Worm (Caenorhabditis elegans): Measurements from ENCODE around the gene brc-1.
"Not testable (repeated sequence)": the region's sequence is repeated elsewhere in the genome, so short reads cannot be mapped to it uniquely, and the experiment has no call there.

Gene brc-1

DNA sequence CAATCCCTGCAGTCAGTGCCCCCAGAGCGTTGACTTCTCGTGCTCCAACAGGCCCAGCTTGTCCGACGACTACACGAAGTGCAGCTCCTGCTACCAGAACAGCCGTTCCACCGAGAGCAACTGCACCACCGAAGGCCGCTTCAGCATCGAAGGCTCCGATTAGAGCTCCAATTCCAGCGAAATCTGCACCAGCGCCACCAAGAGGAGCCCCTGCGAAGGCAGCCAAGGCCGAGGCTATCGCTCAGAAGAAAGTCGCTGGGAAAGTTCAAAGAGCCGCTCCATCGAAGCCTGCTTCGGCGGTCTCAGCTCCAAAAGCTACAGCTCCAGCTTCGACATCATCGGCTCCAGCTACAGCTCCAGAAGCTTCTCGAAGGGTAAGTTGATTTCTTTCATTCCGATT is 17.1 kb downstream of the brc-1 start:
- TF ChIP-seq egrh-3 (GFP tag; IDR thresholded peaks at IDR 0.05), result peak; percentile 83
- TF ChIP-seq Y53G8AR.9 (GFP tag; conservative IDR thresholded peaks at IDR 0.05), result peak; percentile 25; the same call in 1 of the 2 replicates

- TF ChIP-seq madf-3 (GFP tag; IDR thresholded peaks at IDR 0.05) (0 out of 2 replicates have a peak, but pooled peaks have one; percentile 69), madf-6 (GFP tag; IDR thresholded peaks at IDR 0.05) (peak; percentile 53), hsf-1 (GFP tag; IDR thresholded peaks at IDR 0.05) (peak; percentile 19; the same call in 1 of the 2 replicates), egl-44 (GFP tag; IDR thresholded peaks at IDR 0.05) (0 out of 2 replicates have a peak, but pooled peaks have one; percentile 10), lin-26 (GFP tag; IDR thresholded peaks at IDR 0.05) (peak; percentile 6; the same call in 1 of the 2 replicates), Y95B8A.8 (GFP tag; IDR thresholded peaks at IDR 0.05) (0 out of 2 replicates have a peak, but pooled peaks have one; percentile 6)
These were observed 17.6 kb downstream of the brc-1 start for ce11 chrIII:3845185-3845584.

ce11 chrIII:3844746-3845145 is 18.0 kb downstream of the brc-1 start, which contains the start of gene maph-1.3:
TSS of gene maph-1.3 (plus strand) at chrIII:3844893.
- 0 out of 2 replicates have a peak, but pooled peaks have one; percentile 30 for TF ChIP-seq aptf-3 (GFP tag; IDR thresholded peaks at IDR 0.05)
- peak; percentile 16; the same call in 1 of the 2 replicates for TF ChIP-seq F33H1.4 (GFP tag; IDR thresholded peaks at IDR 0.05)
- TF ChIP-seq B0019.2 (GFP tag; conservative IDR thresholded peaks at IDR 0.05), result peak; percentile 41; the same call in 1 of the 2 replicates
- peak; percentile 68 for TF ChIP-seq lin-26 (GFP tag; IDR thresholded peaks at IDR 0.05)
- TF ChIP-seq ceh-58 (GFP tag; IDR thresholded peaks at IDR 0.05), result 0 out of 2 replicates have a peak, but pooled peaks have one; percentile 33
- 0 out of 2 replicates have a peak, but pooled peaks have one; percentile 36 for TF ChIP-seq pbrm-1 (GFP tag; IDR thresholded peaks at IDR 0.05)
- peak; percentile 33 for TF ChIP-seq D2030.7 (GFP tag; IDR thresholded peaks at IDR 0.05)
- TF ChIP-seq C17E4.6 (GFP tag; IDR thresholded peaks at IDR 0.05), result 0 out of 2 replicates have a peak, but pooled peaks have one; percentile 16
- TF ChIP-seq ztf-25 (GFP tag; IDR thresholded peaks at IDR 0.05), result peak; percentile 38; the same call in 1 of the 2 replicates
- peak; percentile 78 for TF ChIP-seq hsf-1 (GFP tag; IDR thresholded peaks at IDR 0.05)
- peak; percentile 10; the same call in 1 of the 2 replicates for TF ChIP-seq attf-6 (GFP tag; IDR thresholded peaks at IDR 0.05)
- TF ChIP-seq madf-6 (GFP tag; IDR thresholded peaks at IDR 0.05), result peak; percentile 65
- TF ChIP-seq madf-3 (GFP tag; IDR thresholded peaks at IDR 0.05), result peak; percentile 61; the same call in 1 of the 2 replicates
- TF ChIP-seq cebp-1 (GFP tag; IDR thresholded peaks at IDR 0.05), result not testable (repeated sequence)
- peak; percentile 12 for TF ChIP-seq cebp-1 (tag; optimal IDR thresholded peaks at IDR 0.05)
- TF ChIP-seq ceh-40 (GFP tag; IDR thresholded peaks at IDR 0.05), result peak; percentile 77
- 0 out of 2 replicates have a peak, but pooled peaks have one; percentile 6 for TF ChIP-seq dox-1 (GFP tag; IDR thresholded peaks at IDR 0.05)
- TF ChIP-seq Y79H2A.3 (GFP tag; conservative IDR thresholded peaks at IDR 0.05), result peak; percentile 98
- peak; percentile 85; the same call in 1 of the 2 replicates for TF ChIP-seq Y95B8A.8 (GFP tag; IDR thresholded peaks at IDR 0.05)

DNA sequence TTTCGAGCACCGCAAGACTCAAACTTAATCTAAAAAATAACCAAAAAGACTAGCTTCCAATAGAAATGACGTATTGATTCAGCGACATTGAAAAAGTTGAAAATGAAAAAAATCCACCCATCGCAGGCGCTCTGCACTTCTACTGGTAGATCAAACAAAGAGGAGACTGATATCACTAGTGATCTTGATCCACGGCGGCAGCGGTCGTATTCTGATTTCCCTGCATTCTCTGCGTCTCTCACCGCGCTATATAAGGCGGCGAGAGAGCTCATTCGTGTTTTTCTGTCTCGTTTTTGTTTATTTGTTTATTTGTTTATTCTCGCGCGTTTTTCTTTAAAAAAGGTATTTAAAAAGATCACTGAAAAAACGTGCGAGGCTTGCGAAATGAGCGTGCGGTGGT is 18.6 kb downstream of the brc-1 start:
- TF ChIP-seq madf-8 (GFP tag; conservative IDR thresholded peaks at IDR 0.05), result peak; percentile 87
- peak; percentile 81 for TF ChIP-seq Y53G8AR.9 (GFP tag; conservative IDR thresholded peaks at IDR 0.05)
- TF ChIP-seq ceh-91 (GFP tag; IDR thresholded peaks at IDR 0.05), result peak; percentile 84
- TF ChIP-seq pbrm-1 (GFP tag; IDR thresholded peaks at IDR 0.05), result peak; percentile 42; the same call in 1 of the 2 replicates
- peak; percentile 42; the same call in 1 of the 2 replicates for TF ChIP-seq hmg-1.2 (GFP tag; IDR thresholded peaks at IDR 0.05)
- TF ChIP-seq D2030.7 (GFP tag; IDR thresholded peaks at IDR 0.05), result peak; percentile 81
- TF ChIP-seq madf-3 (GFP tag; IDR thresholded peaks at IDR 0.05), result peak; percentile 85
- TF ChIP-seq C17E4.6 (GFP tag; IDR thresholded peaks at IDR 0.05), result peak; percentile 66; the same call in 1 of the 2 replicates
- peak; percentile 27; the same call in 1 of the 2 replicates for TF ChIP-seq mcd-1 (GFP tag; IDR thresholded peaks at IDR 0.05)
- TF ChIP-seq Y95B8A.8 (GFP tag; IDR thresholded peaks at IDR 0.05), result peak; percentile 80; the same call in 1 of the 2 replicates
- TF ChIP-seq tlf-1 (GFP tag; optimal IDR thresholded peaks at IDR 0.05), result peak; percentile 2
- peak; percentile 53 for TF ChIP-seq lsl-1 (GFP tag; optimal IDR thresholded peaks at IDR 0.05)
- TF ChIP-seq attf-6 (GFP tag; IDR thresholded peaks at IDR 0.05), result 0 out of 2 replicates have a peak, but pooled peaks have one; percentile 32
- peak; percentile 84 for TF ChIP-seq efl-1 (GFP tag; optimal IDR thresholded peaks at IDR 0.05)
- peak; percentile 6 for TF ChIP-seq snpc-3.4 (tag; optimal IDR thresholded peaks at IDR 0.05)
- peak; percentile 37; the same call in 1 of the 2 replicates for TF ChIP-seq ekl-4 (GFP tag; IDR thresholded peaks at IDR 0.05)
- peak; percentile 6 for TF ChIP-seq unc-130 (GFP tag; optimal IDR thresholded peaks at IDR 0.05)
- peak; percentile 70 for TF ChIP-seq F33H1.4 (GFP tag; IDR thresholded peaks at IDR 0.05)
- peak; percentile 72 for TF ChIP-seq dox-1 (GFP tag; IDR thresholded peaks at IDR 0.05)
- TF ChIP-seq hsf-1 (GFP tag; IDR thresholded peaks at IDR 0.05), result peak; percentile 82
- peak; percentile 62; the same call in 1 of the 2 replicates for TF ChIP-seq B0019.2 (GFP tag; conservative IDR thresholded peaks at IDR 0.05)
- peak; percentile 80 for TF ChIP-seq xnd-1 (tag; optimal IDR thresholded peaks at IDR 0.05)
- TF ChIP-seq rcor-1 (GFP tag; IDR thresholded peaks at IDR 0.05), result peak; percentile 72
- peak; percentile 97 for TF ChIP-seq madf-6 (GFP tag; IDR thresholded peaks at IDR 0.05)
